Worm (Caenorhabditis elegans) whole organism, L2 larva: ENCODE measurements around the gene srx-16.

Source experiments
- aly-2 ChIP-seq: fragments of 150-350 bp; optimal IDR thresholded peaks from 2 replicates; lab custom pipeline; 2014; ENCODE audit warnings: missing biosample characterization, missing genetic modification characterization
- ama-1 ChIP-seq: fragments of 150-350 bp; optimal IDR thresholded peaks from 2 replicates; lab custom pipeline; 2018; ENCODE audit warnings: inconsistent platforms
- egl-27 ChIP-seq: sonication (generic microtip); optimal IDR thresholded peaks from 3 replicates; lab custom pipeline; 2017; ENCODE audit warnings: missing biosample characterization, missing genetic modification reagents, missing genetic modification characterization
- fos-1 ChIP-seq: fragments of 150-350 bp; optimal IDR thresholded peaks from 2 replicates; lab custom pipeline; 2014; ENCODE audit warnings: missing biosample characterization, missing genetic modification characterization
- lin-39 ChIP-seq: fragments of 150-350 bp; optimal IDR thresholded peaks from 2 replicates; lab custom pipeline; 2014; ENCODE audit warnings: missing biosample characterization, missing genetic modification reagents, missing genetic modification characterization
- mdl-1 ChIP-seq, 2 experiments: fragments of 150-350 bp in 1 of 2; sonication (generic microtip) in 1 of 2; optimal IDR thresholded peaks; 2 replicates each; lab custom pipeline; 2017; ENCODE audit warnings: missing biosample characterization in 2 of 2, missing genetic modification characterization in 2 of 2
- nhr-25 ChIP-seq: fragments of 150-350 bp; sonication (generic microtip); optimal IDR thresholded peaks from 3 replicates; lab custom pipeline; 2014; ENCODE audit warnings: missing biosample characterization, missing genetic modification characterization
- nhr-77 ChIP-seq: fragments of 150-350 bp; optimal IDR thresholded peaks from 2 replicates; lab custom pipeline; 2014; ENCODE audit warnings: missing biosample characterization, missing genetic modification characterization
- unc-55 ChIP-seq: fragments of 150-350 bp; sonication (generic microtip); optimal IDR thresholded peaks from 3 replicates; lab custom pipeline; 2014; ENCODE audit warnings: missing biosample characterization, missing genetic modification reagents, missing genetic modification characterization
- ztf-11 ChIP-seq: sonication (generic microtip); optimal IDR thresholded peaks from 2 replicates; lab custom pipeline; 2017; ENCODE audit warnings: missing biosample characterization, missing genetic modification characterization

ce11 chrV:6953797-6954196 lies 22.4 kb upstream of the srx-16 start, which contains the start of gene srg-31:
- TF ChIP-seq egl-27 (tag; lab: Kevin White, UChicago) = no peak
- TF ChIP-seq nhr-77 (tag; lab: Kevin White, UChicago) = no peak
- TF ChIP-seq mdl-1 (tag; optimal IDR thresholded peaks at IDR 0.05; lab: Kevin White, UChicago) = no peak
- TF ChIP-seq aly-2 (tag; lab: Kevin White, UChicago) = no peak
- TF ChIP-seq fos-1 = no peak
- TF ChIP-seq nhr-25 = no peak
- TF ChIP-seq ztf-11 = no peak
- no peak for TF ChIP-seq lin-39 (tag; lab: Kevin White, UChicago)
- TF ChIP-seq unc-55 (GFP tag; lab: Kevin White, UChicago) = no peak
- TF ChIP-seq ama-1 (lab: Kevin White, UChicago) = no peak
